Worm (Caenorhabditis elegans): ENCODE data around the gene ceh-57.

DNA sequence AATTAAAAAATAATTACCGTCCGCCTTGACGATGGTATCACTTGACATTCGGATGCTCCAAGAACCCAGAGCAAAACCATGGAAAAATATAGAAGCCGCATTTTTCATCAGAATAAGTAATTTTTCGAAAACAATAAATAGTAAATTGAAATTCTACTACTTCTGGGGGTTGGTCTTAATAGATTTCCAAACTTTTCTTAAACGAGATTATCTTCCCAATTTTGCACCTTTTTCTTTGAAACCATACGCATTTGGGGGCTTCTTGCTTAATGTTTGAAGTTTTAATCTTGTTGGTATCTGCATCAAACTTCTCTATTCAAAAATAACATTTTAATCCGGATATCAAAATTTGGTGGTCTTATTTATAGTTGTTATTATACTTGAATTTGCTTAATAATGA lies 51.0 kb downstream of the ceh-57 start, which contains the start of gene gcy-5:
- TF ChIP-seq nhr-42 (GFP tag; IDR thresholded peaks at IDR 0.05) (no peak), nhr-76 (tag; optimal IDR thresholded peaks at IDR 0.05) (no peak)
